Worm (Caenorhabditis elegans) whole organism, early embryonic: ENCODE data around the gene age-1.
"Not testable (repeated sequence)": the region's sequence is repeated elsewhere in the genome, so short reads cannot be mapped to it uniquely, and the experiment has no call there.

ENCODE experiments used
- B0310.2 ChIP-seq: sonication (generic microtip); optimal IDR thresholded peaks from 2 replicates; lab custom pipeline; 2016; ENCODE audit warnings: mild to moderate bottlenecking, missing genetic modification characterization, missing compliant biosample characterization
- F13C5.2 ChIP-seq: sonication (generic microtip); optimal IDR thresholded peaks from 2 replicates; lab custom pipeline; 2017; ENCODE audit warnings: mild to moderate bottlenecking, missing genetic modification characterization, inconsistent platforms, missing compliant biosample characterization
- aly-1 ChIP-seq: sonication (generic microtip); optimal IDR thresholded peaks from 2 replicates; lab custom pipeline; 2016; ENCODE audit warnings: missing genetic modification characterization, missing compliant biosample characterization
- ama-1 ChIP-seq: fragments of 150-350 bp; optimal IDR thresholded peaks from 2 replicates; lab custom pipeline; 2014
- ceh-13 ChIP-seq: fragments of 200-800 bp; sonication (Bioruptor generic); optimal IDR thresholded peaks from 2 replicates; lab custom pipeline; 2018; ENCODE audit warnings: mild to moderate bottlenecking, missing genetic modification characterization, missing compliant biosample characterization
- ceh-36 ChIP-seq: sonication (generic microtip); optimal IDR thresholded peaks from 2 replicates; lab custom pipeline; 2016; ENCODE audit warnings: missing genetic modification characterization, inconsistent platforms, missing compliant biosample characterization
- ets-7 ChIP-seq: sonication (generic microtip); optimal IDR thresholded peaks from 2 replicates; lab custom pipeline; 2016; ENCODE audit warnings: missing genotype, missing genetic modification characterization, missing compliant biosample characterization
- flt-1 ChIP-seq: fragments of 200-800 bp; sonication (Bioruptor generic); IDR thresholded peaks from 2 replicates; pipeline ENCODE4 v1.3.6; 2022; ENCODE audit warnings: missing genetic modification characterization, missing compliant biosample characterization
- hmbx-1 ChIP-seq: sonication (generic microtip); optimal IDR thresholded peaks from 2 replicates; lab custom pipeline; 2016; ENCODE audit warnings: mild to moderate bottlenecking, missing genetic modification characterization, missing compliant biosample characterization
- hmg-4 ChIP-seq: fragments of 200-800 bp; sonication (Bioruptor generic); optimal IDR thresholded peaks from 2 replicates; lab custom pipeline; 2018; ENCODE audit warnings: mild to moderate bottlenecking, missing genetic modification characterization, missing compliant biosample characterization
- hnd-1 ChIP-seq: sonication (generic microtip); optimal IDR thresholded peaks from 2 replicates; lab custom pipeline; 2016; ENCODE audit warnings: missing genetic modification characterization, missing compliant biosample characterization
- pes-1 ChIP-seq: fragments of 200-800 bp; sonication (Bioruptor generic); IDR thresholded peaks from 2 replicates; pipeline ENCODE4 v1.3.6; 2022; ENCODE audit warnings: missing genetic modification reagents, missing genetic modification characterization, missing compliant biosample characterization
- scrt-1 ChIP-seq: fragments of 200-800 bp; sonication (Bioruptor generic); IDR thresholded peaks from 2 replicates; pipeline ENCODE4 v1.3.6; 2022; ENCODE audit warnings: missing genetic modification characterization, missing compliant biosample characterization
- sea-1 ChIP-seq: fragments of 200-800 bp; sonication (Bioruptor generic); conservative IDR thresholded peaks from 2 replicates; pipeline ENCODE4 v1.3.6; 2022; ENCODE audit warnings: missing genetic modification characterization, missing compliant biosample characterization
- tbx-11 ChIP-seq: fragments of 200-800 bp; sonication (Bioruptor generic); IDR thresholded peaks from 2 replicates; pipeline ENCODE4 v1.3.6; 2022; ENCODE audit warnings: missing genetic modification characterization, missing compliant biosample characterization
- tbx-37 ChIP-seq: fragments of 200-800 bp; sonication (Bioruptor generic); conservative IDR thresholded peaks from 2 replicates; pipeline ENCODE4 v1.3.6; 2022; ENCODE audit warnings: missing genetic modification reagents, missing genetic modification characterization, missing compliant biosample characterization
- tra-4 ChIP-seq: sonication (generic microtip); optimal IDR thresholded peaks from 2 replicates; lab custom pipeline; 2017; ENCODE audit warnings: missing genetic modification characterization, missing compliant biosample characterization

Gene age-1

DNA sequence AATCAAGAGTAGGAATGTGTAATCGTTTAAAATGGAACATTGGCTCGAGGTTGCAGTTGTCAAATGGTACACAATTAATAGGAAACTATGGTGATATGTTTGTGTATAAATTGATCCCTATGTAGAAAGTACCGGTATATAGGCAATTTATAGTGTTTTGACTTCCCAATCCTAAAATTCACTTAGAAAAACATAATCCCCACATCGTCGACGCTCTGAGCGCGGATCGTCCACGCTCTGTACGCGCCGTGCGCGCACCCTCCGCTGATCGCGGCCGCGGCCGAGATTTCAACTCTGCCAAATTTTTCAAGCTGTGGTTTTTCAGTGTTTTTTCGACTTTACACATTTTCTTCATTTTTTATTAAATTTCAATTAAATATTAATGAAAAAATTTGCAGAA, 29.5 kb upstream of the age-1 start, which contains the start of gene F54D5.17:
Gene F54D5.17 (plus strand): TSS at position 301 of the 400 bp plus-strand sequence.
- TF ChIP-seq hmbx-1 (tag; lab: Kevin White, UChicago) (no peak), ceh-13 (GFP tag; lab: Kevin White, UChicago) (no peak), B0310.2 (tag; lab: Kevin White, UChicago) (no peak), hmg-4 (GFP tag; lab: Kevin White, UChicago) (no peak), scrt-1 (GFP tag; lab: Robert Waterston, UW) (no peak), ets-7 (tag; lab: Kevin White, UChicago) (no peak), flt-1 (GFP tag; lab: Robert Waterston, UW) (no peak), ama-1 (lab: Kevin White, UChicago) (no peak), ceh-36 (no peak), aly-1 (tag; lab: Kevin White, UChicago) (no peak), hnd-1 (tag; lab: Kevin White, UChicago) (no peak), tbx-37 (no peak), F13C5.2 (tag; lab: Kevin White, UChicago) (no peak), tbx-11 (GFP tag; lab: Robert Waterston, UW) (no peak), sea-1 (no peak), pes-1 (no peak), tra-4 (tag; lab: Kevin White, UChicago) (no peak)

DNA sequence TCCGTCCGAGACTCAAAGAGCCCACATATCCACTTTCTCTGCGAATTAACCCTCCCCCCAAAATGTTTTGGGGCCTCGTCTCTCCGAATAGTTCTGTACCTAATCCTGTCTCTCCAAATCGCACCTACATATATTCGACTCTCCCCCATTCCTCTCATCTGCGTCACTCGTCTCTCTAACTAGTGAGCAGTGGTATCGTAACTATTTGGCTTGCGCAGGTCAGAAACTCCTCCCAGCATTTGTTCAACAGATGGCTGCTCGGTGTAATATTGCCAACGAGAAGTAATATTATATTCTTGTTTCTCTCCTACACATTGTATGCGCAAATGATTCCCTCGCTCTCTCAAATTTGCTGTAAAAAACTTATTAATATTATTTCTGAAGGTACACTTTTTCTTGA, 28.8 kb upstream of the age-1 start, which contains the start of gene F54D5.24:
Gene F54D5.24 (plus strand): TSS at position 316 of the 400 bp plus-strand sequence.
- TF ChIP-seq ama-1 (lab: Kevin White, UChicago) (no peak), F13C5.2 (tag; lab: Kevin White, UChicago) (no peak), aly-1 (tag; lab: Kevin White, UChicago) (no peak), pes-1 (no peak), hmbx-1 (tag; lab: Kevin White, UChicago) (no peak), sea-1 (no peak), ceh-13 (GFP tag; lab: Kevin White, UChicago) (no peak), hmg-4 (GFP tag; lab: Kevin White, UChicago) (no peak)

DNA sequence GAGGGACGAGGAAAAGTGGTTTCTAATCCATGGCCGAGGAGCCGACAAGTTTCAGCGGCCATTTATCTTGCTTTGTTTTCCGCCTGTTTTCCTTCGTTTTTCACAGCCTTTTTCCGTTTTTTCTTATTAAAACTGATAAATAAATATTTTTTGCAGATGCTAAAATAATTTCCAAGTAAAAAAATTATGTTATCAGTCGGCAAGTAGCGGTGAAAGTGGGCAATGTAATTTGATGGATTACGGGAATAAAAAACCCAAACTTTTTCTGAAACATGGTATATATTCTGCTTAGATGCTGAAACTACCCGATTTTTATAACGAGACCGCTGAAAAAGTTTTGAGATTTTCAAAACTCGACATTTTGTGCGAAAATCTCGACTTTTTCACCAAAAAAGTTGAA, 25.1 kb upstream of the age-1 start, which contains the start of gene dhgd-1:
Gene dhgd-1 (minus strand): TSS at position 101 of the 400 bp plus-strand sequence.
- not testable (repeated sequence) for TF ChIP-seq ceh-13 (GFP tag; lab: Kevin White, UChicago); tbx-37; flt-1 (GFP tag; lab: Robert Waterston, UW)

DNA sequence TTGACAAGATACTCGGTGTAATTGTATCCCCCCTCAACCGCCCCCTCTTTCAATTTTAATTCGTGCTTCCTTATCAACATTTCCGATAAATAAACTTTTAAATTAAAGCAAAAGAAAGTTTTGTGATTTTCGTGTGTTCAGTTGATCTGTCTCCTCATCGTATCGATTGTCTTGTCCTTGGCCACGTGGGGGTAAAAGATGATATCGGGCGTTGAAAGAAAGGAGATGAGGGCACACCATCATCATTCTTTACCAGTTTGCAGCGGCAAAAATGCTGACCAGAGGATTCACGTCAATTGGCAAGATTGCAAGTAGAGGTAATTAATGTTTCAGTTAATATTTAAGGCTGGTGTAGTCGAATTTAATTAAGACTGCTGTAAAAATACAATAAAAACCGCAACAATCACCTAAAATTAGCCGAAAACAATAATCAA, 20.4 kb upstream of the age-1 start, which contains the start of gene F54D5.7:
Gene F54D5.7 (plus strand): TSS at position 264 of the 434 bp plus-strand sequence.
- TF ChIP-seq pes-1 (no peak), F13C5.2 (tag; lab: Kevin White, UChicago) (no peak), aly-1 (tag; lab: Kevin White, UChicago) (no peak), ama-1 (lab: Kevin White, UChicago) (peak; percentile 77), hnd-1 (tag; lab: Kevin White, UChicago) (no peak), ceh-13 (GFP tag; lab: Kevin White, UChicago) (no peak), tbx-37 (no peak), ceh-36 (no peak), scrt-1 (GFP tag; lab: Robert Waterston, UW) (no peak), hmg-4 (GFP tag; lab: Kevin White, UChicago) (no peak), sea-1 (0 out of 2 replicates have a peak, but pooled peaks have one; percentile 66), flt-1 (GFP tag; lab: Robert Waterston, UW) (no peak), tra-4 (tag; lab: Kevin White, UChicago) (no peak), ets-7 (tag; lab: Kevin White, UChicago) (no peak), B0310.2 (tag; lab: Kevin White, UChicago) (no peak), hmbx-1 (tag; lab: Kevin White, UChicago) (peak; percentile 22), tbx-11 (GFP tag; lab: Robert Waterston, UW) (no peak)

DNA sequence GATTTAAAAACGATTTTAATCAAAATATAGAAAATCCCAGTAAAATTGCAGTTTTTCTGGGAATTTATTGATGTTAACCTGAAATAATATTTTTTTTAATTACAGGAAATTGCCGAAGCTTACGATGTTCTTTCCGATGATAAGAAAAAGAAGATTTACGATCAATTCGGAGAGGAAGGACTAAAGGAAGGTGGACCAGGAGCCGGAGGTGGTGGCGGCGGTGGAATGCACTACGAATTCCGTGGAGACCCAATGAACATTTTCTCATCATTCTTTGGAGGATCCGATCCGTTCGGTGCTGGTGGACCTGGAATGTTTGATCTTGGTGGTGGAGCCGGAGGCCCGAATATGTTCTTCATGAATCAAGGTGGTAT, 19.1 kb upstream of the age-1 start:
- TF ChIP-seq ceh-13 (GFP tag; lab: Kevin White, UChicago) (no peak), hmbx-1 (tag; lab: Kevin White, UChicago) (no peak), ets-7 (tag; lab: Kevin White, UChicago) (no peak), tbx-11 (GFP tag; lab: Robert Waterston, UW) (no peak), B0310.2 (tag; lab: Kevin White, UChicago) (no peak), tra-4 (tag; lab: Kevin White, UChicago) (no peak), ceh-36 (no peak), pes-1 (no peak), scrt-1 (GFP tag; lab: Robert Waterston, UW) (no peak), sea-1 (no peak), ama-1 (lab: Kevin White, UChicago) (no peak), tbx-37 (no peak), aly-1 (tag; lab: Kevin White, UChicago) (no peak)

DNA sequence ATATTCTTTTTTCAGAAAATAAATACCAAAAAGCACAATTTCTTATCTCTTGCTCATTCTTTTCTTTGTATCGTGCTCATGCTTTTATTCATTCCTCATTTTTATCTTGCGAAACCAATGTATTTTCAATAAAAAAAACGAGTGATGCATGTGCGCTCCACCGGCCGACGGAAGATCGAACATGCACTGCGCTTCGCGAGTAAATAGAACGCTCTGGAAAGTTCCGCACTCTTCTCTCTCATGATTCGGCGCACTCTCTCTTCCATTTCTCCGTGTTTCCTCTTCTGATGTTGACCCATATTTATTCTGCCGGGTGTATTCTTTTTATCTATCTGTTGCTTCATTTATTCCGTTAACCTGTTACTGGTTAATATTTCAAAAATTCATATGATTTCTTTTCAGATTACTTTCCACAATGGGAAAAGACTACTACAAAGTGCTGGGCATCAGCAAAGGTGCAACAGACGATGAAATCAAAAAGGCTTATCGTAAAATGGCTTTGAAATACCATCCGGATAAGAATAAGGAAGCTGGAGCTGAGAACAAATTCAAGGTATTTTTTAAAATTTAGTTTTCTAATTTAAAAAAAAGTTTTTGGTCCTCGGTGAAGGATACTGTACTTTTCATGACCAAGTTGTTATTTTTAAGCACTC, 18.6 kb upstream of the age-1 start, which contains the start of gene dnj-13:
Gene dnj-13 (plus strand): TSS at position 403 of the 653 bp plus-strand sequence.
- TF ChIP-seq ets-7 (tag; lab: Kevin White, UChicago), result no peak
- no peak for TF ChIP-seq ceh-13 (GFP tag; lab: Kevin White, UChicago)
- TF ChIP-seq sea-1, result no peak
- no peak for TF ChIP-seq ceh-36
- TF ChIP-seq flt-1 (GFP tag; lab: Robert Waterston, UW), result peak; percentile 47; the same call in 1 of the 2 replicates
- TF ChIP-seq hnd-1 (tag; lab: Kevin White, UChicago), result no peak
- TF ChIP-seq pes-1, result peak; percentile 70; the same call in 1 of the 2 replicates
- TF ChIP-seq tbx-11 (GFP tag; lab: Robert Waterston, UW), result no peak
- TF ChIP-seq tra-4 (tag; lab: Kevin White, UChicago), result peak; percentile 23
- no peak for TF ChIP-seq aly-1 (tag; lab: Kevin White, UChicago)
- TF ChIP-seq F13C5.2 (tag; lab: Kevin White, UChicago), result peak; percentile 81
- TF ChIP-seq tbx-37, result peak; percentile 39; the same call in 1 of the 2 replicates
- TF ChIP-seq hmbx-1 (tag; lab: Kevin White, UChicago), result peak; percentile 3
- TF ChIP-seq hmg-4 (GFP tag; lab: Kevin White, UChicago), result peak; percentile 68
- no peak for TF ChIP-seq scrt-1 (GFP tag; lab: Robert Waterston, UW)
- peak; percentile 56 for TF ChIP-seq ama-1 (lab: Kevin White, UChicago)
- peak; percentile 7 for TF ChIP-seq B0310.2 (tag; lab: Kevin White, UChicago)
